Worm (Caenorhabditis elegans): ENCODE results near the gene srb-11.

- TF ChIP-seq pqm-1 (tag; optimal IDR thresholded peaks at IDR 0.05) (no peak), mdl-1 (tag; optimal IDR thresholded peaks at IDR 0.05) (no peak), skn-1 (tag; optimal IDR thresholded peaks at IDR 0.05) (no peak), nhr-25 (tag; optimal IDR thresholded peaks at IDR 0.05) (no peak), snpc-4 (tag; optimal IDR thresholded peaks at IDR 0.05) (no peak), jun-1 (tag; optimal IDR thresholded peaks at IDR 0.05) (no peak), egl-5 (tag; optimal IDR thresholded peaks at IDR 0.05) (no peak), ama-1 (optimal IDR thresholded peaks at IDR 0.05) (no peak), ceh-82 (tag; optimal IDR thresholded peaks at IDR 0.05) (no peak)
These were observed 44.4 kb upstream of the srb-11 start, which contains the start of gene C09E7.4 for ce11 chrIII:6536945-6537568.

All from whole organism, L3 larva.